Worm (Caenorhabditis elegans): Measurements from ENCODE around the gene col-145.
A peak's percentile ranks its signal among the peaks of the same experiment; 100 is the strongest.

DNA sequence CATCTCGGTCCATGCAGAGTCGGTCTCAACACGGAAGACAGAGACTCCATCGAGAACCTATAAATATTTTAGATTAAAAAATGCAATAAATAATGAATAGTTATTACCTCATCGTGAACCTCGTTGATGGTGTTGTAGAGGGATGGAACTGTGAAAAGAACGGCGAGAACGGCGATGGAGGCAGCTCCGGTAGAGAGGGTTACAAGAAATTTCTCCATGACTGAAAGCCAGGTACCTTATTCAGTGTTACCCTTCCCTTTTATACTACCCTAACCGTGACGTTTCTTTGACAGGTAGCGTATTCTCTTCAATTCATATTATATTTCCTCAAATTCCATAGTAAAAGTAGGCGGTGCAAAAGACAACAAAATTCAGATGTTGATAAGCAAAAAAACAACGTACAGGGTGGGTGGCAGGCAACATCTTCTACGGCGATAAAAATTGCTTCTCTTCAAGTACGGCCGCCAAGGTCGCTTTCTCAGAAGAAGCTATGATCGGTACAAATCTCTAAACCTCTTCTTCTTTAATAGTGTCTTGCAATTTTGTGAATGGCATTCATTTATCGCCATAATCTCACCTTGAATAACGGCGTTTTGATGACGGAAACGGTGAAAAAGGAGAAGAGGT lies 2.4 kb upstream of the col-145 start, which contains the start of gene col-10:
- TF ChIP-seq hlh-17 (GFP tag; optimal IDR thresholded peaks at IDR 0.05; ENCODE audit: borderline replicate concordance) (no peak), elt-2 (tag; optimal IDR thresholded peaks at IDR 0.05) (no peak), fos-1 (tag; optimal IDR thresholded peaks at IDR 0.05) (no peak), jun-1 (tag; optimal IDR thresholded peaks at IDR 0.05) (no peak), skn-1 (tag; optimal IDR thresholded peaks at IDR 0.05) (no peak), mdl-1 (tag; optimal IDR thresholded peaks at IDR 0.05) (no peak), hlh-4 (tag; optimal IDR thresholded peaks at IDR 0.05) (no peak), snpc-4 (tag; optimal IDR thresholded peaks at IDR 0.05) (no peak), efl-1 (optimal IDR thresholded peaks at IDR 0.05) (no peak), efl-1 (GFP tag; optimal IDR thresholded peaks at IDR 0.05 in 1 of 2) (no peak), nhr-11 (tag; optimal IDR thresholded peaks at IDR 0.05) (no peak), grh-1 (GFP tag; IDR thresholded peaks at IDR 0.05) (peak; percentile 18; the same call in 1 of the 2 replicates)
